Worm (Caenorhabditis elegans) whole organism, L3 larva: ENCODE measurements around the gene hsp-90.

ENCODE experiments used
- R02D3.7 ChIP-seq: fragments of 150-350 bp; optimal IDR thresholded peaks from 2 replicates; lab custom pipeline; 2014; ENCODE audit warnings: missing biosample characterization, missing genetic modification characterization
- ZK546.5 ChIP-seq: sonication (generic microtip); optimal IDR thresholded peaks from 2 replicates; lab custom pipeline; 2017; ENCODE audit warnings: missing biosample characterization, missing genetic modification characterization
- aly-2 ChIP-seq: fragments of 150-350 bp; optimal IDR thresholded peaks from 2 replicates; lab custom pipeline; 2014; ENCODE audit warnings: missing biosample characterization, missing genetic modification characterization
- ama-1 ChIP-seq: fragments of 150-350 bp; optimal IDR thresholded peaks from 2 replicates; lab custom pipeline; 2018
- ceh-16 ChIP-seq: sonication (generic microtip); optimal IDR thresholded peaks from 2 replicates; lab custom pipeline; 2017; ENCODE audit warnings: missing biosample characterization, missing genetic modification characterization
- ceh-28 ChIP-seq: fragments of 150-350 bp; optimal IDR thresholded peaks from 2 replicates; lab custom pipeline; 2014; ENCODE audit warnings: missing biosample characterization, missing genetic modification reagents, missing genetic modification characterization
- ceh-82 ChIP-seq: fragments of 150-350 bp; optimal IDR thresholded peaks from 2 replicates; lab custom pipeline; 2014; ENCODE audit warnings: missing biosample characterization, missing genetic modification characterization
- ceh-9 ChIP-seq: sonication (generic microtip); optimal IDR thresholded peaks from 2 replicates; lab custom pipeline; 2018; ENCODE audit warnings: missing biosample characterization, missing genetic modification characterization
- egl-27 ChIP-seq: sonication (generic microtip); optimal IDR thresholded peaks from 4 replicates; lab custom pipeline; 2017; ENCODE audit warnings: missing biosample characterization, missing genetic modification reagents, missing genetic modification characterization
- egl-5 ChIP-seq: fragments of 150-350 bp; optimal IDR thresholded peaks from 2 replicates; lab custom pipeline; 2017; ENCODE audit warnings: missing biosample characterization, missing genetic modification reagents, missing genetic modification characterization, inconsistent platforms
- elt-2 ChIP-seq: sonication (generic microtip); optimal IDR thresholded peaks from 2 replicates; lab custom pipeline; 2016; ENCODE audit warnings: missing genetic modification reagents, mild to moderate bottlenecking, missing genetic modification characterization, missing compliant biosample characterization
- elt-3 ChIP-seq, 3 experiments: fragments of 150-350 bp in 1 of 3; sonication (generic microtip) in 2 of 3; optimal IDR thresholded peaks; 2 replicates in 2 of 3; 4 replicates in 1 of 3; lab custom pipeline; 2014 to 2017; ENCODE audit warnings: missing biosample characterization in 3 of 3, missing genetic modification characterization in 3 of 3
- eor-1 ChIP-seq, 2 experiments: fragments of 150-350 bp; optimal IDR thresholded peaks; 2 replicates each; lab custom pipeline; 2014 to 2018; ENCODE audit warnings: missing biosample characterization in 2 of 2, missing genetic modification characterization in 2 of 2
- fkh-10 ChIP-seq: sonication (generic microtip); optimal IDR thresholded peaks from 2 replicates; lab custom pipeline; 2017; ENCODE audit warnings: missing biosample characterization, missing genetic modification reagents, missing genetic modification characterization
- fos-1 ChIP-seq: fragments of 150-350 bp; optimal IDR thresholded peaks from 2 replicates; lab custom pipeline; 2014; ENCODE audit warnings: missing biosample characterization, missing genetic modification characterization
- hmg-11 ChIP-seq: sonication (generic microtip); optimal IDR thresholded peaks from 2 replicates; lab custom pipeline; 2016; ENCODE audit warnings: missing genetic modification characterization, missing compliant biosample characterization
- jun-1 ChIP-seq: fragments of 150-350 bp; optimal IDR thresholded peaks from 2 replicates; lab custom pipeline; 2014; ENCODE audit warnings: missing biosample characterization, missing genetic modification reagents, missing genetic modification characterization
- lin-39 ChIP-seq: fragments of 150-350 bp; optimal IDR thresholded peaks from 2 replicates; lab custom pipeline; 2018; ENCODE audit warnings: missing biosample characterization, missing genetic modification reagents, missing genetic modification characterization
- mdl-1 ChIP-seq: fragments of 150-350 bp; optimal IDR thresholded peaks from 2 replicates; lab custom pipeline; 2014; ENCODE audit warnings: missing biosample characterization, missing genetic modification characterization
- nfya-1 ChIP-seq: sonication (generic microtip); optimal IDR thresholded peaks from 2 replicates; lab custom pipeline; 2017; ENCODE audit warnings: missing genetic modification characterization, mild to moderate bottlenecking, missing compliant biosample characterization, antibody characterized with exemption, moderate library complexity; ENCODE audit not compliant: insufficient read depth
- nhr-12 ChIP-seq: fragments of 150-350 bp; optimal IDR thresholded peaks from 2 replicates; lab custom pipeline; 2014; ENCODE audit warnings: missing biosample characterization, missing genetic modification characterization
- nhr-23 ChIP-seq: fragments of 150-350 bp; optimal IDR thresholded peaks from 2 replicates; lab custom pipeline; 2014; ENCODE audit warnings: missing biosample characterization, missing genetic modification reagents, missing genetic modification characterization
- nhr-237 ChIP-seq: fragments of 150-350 bp; optimal IDR thresholded peaks from 2 replicates; lab custom pipeline; 2014; ENCODE audit warnings: missing biosample characterization, missing genetic modification characterization
- nhr-25 ChIP-seq: sonication (generic microtip); optimal IDR thresholded peaks from 2 replicates; lab custom pipeline; 2017; ENCODE audit warnings: missing biosample characterization, missing genetic modification characterization
- nhr-28 ChIP-seq: fragments of 150-350 bp; optimal IDR thresholded peaks from 2 replicates; lab custom pipeline; 2014; ENCODE audit warnings: missing biosample characterization, missing genetic modification characterization
- nhr-43 ChIP-seq: sonication (generic microtip); optimal IDR thresholded peaks from 2 replicates; lab custom pipeline; 2016; ENCODE audit warnings: mild to moderate bottlenecking, missing genetic modification characterization, missing compliant biosample characterization; ENCODE audit not compliant: poor library complexity, severe bottlenecking
- nhr-67 ChIP-seq: fragments of 150-350 bp; optimal IDR thresholded peaks from 2 replicates; lab custom pipeline; 2014; ENCODE audit warnings: missing biosample characterization, missing genetic modification characterization
- nhr-76 ChIP-seq: fragments of 150-350 bp; sonication (generic microtip); optimal IDR thresholded peaks from 5 replicates; lab custom pipeline; 2014; ENCODE audit warnings: missing biosample characterization, missing genetic modification characterization
- nhr-77 ChIP-seq: fragments of 150-350 bp; optimal IDR thresholded peaks from 2 replicates; lab custom pipeline; 2014; ENCODE audit warnings: missing biosample characterization, missing genetic modification characterization
- pqm-1 ChIP-seq: fragments of 150-350 bp; optimal IDR thresholded peaks from 2 replicates; lab custom pipeline; 2017; ENCODE audit warnings: missing biosample characterization, missing genetic modification characterization, inconsistent platforms
- sea-2 ChIP-seq: fragments of 150-350 bp; sonication (generic microtip); optimal IDR thresholded peaks from 4 replicates; lab custom pipeline; 2014; ENCODE audit warnings: missing biosample characterization, missing genetic modification reagents, missing genetic modification characterization
- skn-1 ChIP-seq: fragments of 150-350 bp; optimal IDR thresholded peaks from 2 replicates; lab custom pipeline; 2014; ENCODE audit warnings: missing biosample characterization, missing genetic modification characterization
- snpc-4 ChIP-seq: fragments of 150-350 bp; optimal IDR thresholded peaks from 2 replicates; lab custom pipeline; 2014; ENCODE audit warnings: missing biosample characterization, missing genetic modification characterization
- unc-39 ChIP-seq: sonication (generic microtip); optimal IDR thresholded peaks from 4 replicates; lab custom pipeline; 2017; ENCODE audit warnings: missing biosample characterization, missing genetic modification characterization
- unc-62 ChIP-seq: fragments of 150-350 bp; sonication (generic microtip); optimal IDR thresholded peaks from 4 replicates; lab custom pipeline; 2014; ENCODE audit warnings: missing biosample characterization, missing genetic modification reagents, missing genetic modification characterization
- ztf-11 ChIP-seq: fragments of 150-350 bp; optimal IDR thresholded peaks from 2 replicates; lab custom pipeline; 2014; ENCODE audit warnings: missing biosample characterization, missing genetic modification characterization

Gene hsp-90

ce11 chrV:14716114-14716513 is 31.4 kb downstream of the hsp-90 start, which contains the start of gene fbxa-147:
Gene fbxa-147, plus strand, starts transcription at chrV:14716499.
- TF ChIP-seq elt-2 (tag; lab: Kevin White, UChicago) (peak; percentile 51), nhr-23 (tag; lab: Kevin White, UChicago) (no peak), nhr-25 (tag; lab: Kevin White, UChicago) (no peak)

ce11 chrV:14719491-14719890 is 34.8 kb downstream of the hsp-90 start, which contains the start of gene R08A2.1:
Gene R08A2.1, minus strand, starts transcription at chrV:14719591.
- no peak for TF ChIP-seq eor-1 (tag; optimal IDR thresholded peaks at IDR 0.05; lab: Kevin White, UChicago)

- TF ChIP-seq ztf-11 (tag; lab: Kevin White, UChicago) (no peak), mdl-1 (no peak), ceh-16 (tag; lab: Kevin White, UChicago) (no peak), nhr-12 (no peak), egl-27 (tag; lab: Kevin White, UChicago) (no peak), nfya-1 (tag; lab: Kevin White, UChicago) (no peak), ama-1 (lab: Kevin White, UChicago) (no peak), nhr-67 (tag; lab: Kevin White, UChicago) (no peak), hmg-11 (tag; lab: Kevin White, UChicago) (no peak), eor-1 (tag; optimal IDR thresholded peaks at IDR 0.05; lab: Kevin White, UChicago) (no peak), ceh-82 (no peak), R02D3.7 (tag; lab: Kevin White, UChicago) (no peak), egl-5 (tag; lab: Kevin White, UChicago) (no peak), elt-3 (tag; optimal IDR thresholded peaks at IDR 0.05; lab: Kevin White, UChicago) (no peak), nhr-77 (tag; lab: Kevin White, UChicago) (no peak), nhr-23 (tag; lab: Kevin White, UChicago) (no peak), ceh-28 (tag; lab: Kevin White, UChicago) (no peak), ZK546.5 (tag; lab: Kevin White, UChicago) (no peak), jun-1 (no peak), nhr-237 (tag; lab: Kevin White, UChicago) (no peak)
- TF ChIP-seq, all 47 proteins: peak for 0
Observed at ce11 chrV:14723020-14723419, 38.3 kb downstream of the hsp-90 start, which contains the start of gene R08A2.7. Gene R08A2.7, plus strand, starts transcription at chrV:14723320.

- TF ChIP-seq nhr-43 (tag; lab: Kevin White, UChicago) (peak; percentile 57), fos-1 (tag; lab: Kevin White, UChicago) (no peak)
Observed at ce11 chrV:14725409-14725808, 40.7 kb downstream of the hsp-90 start.

ce11 chrV:14726596-14726995 is 41.9 kb downstream of the hsp-90 start, which contains the start of gene Y50E8A.1:
Gene Y50E8A.1, plus strand, starts transcription at chrV:14726896.
- TF ChIP-seq elt-3 (tag; optimal IDR thresholded peaks at IDR 0.05; lab: Kevin White, UChicago): no peak
- TF ChIP-seq ama-1 (lab: Kevin White, UChicago): no peak
- TF ChIP-seq unc-39 (tag; lab: Kevin White, UChicago): no peak
- no peak for TF ChIP-seq fkh-10 (GFP tag; lab: Kevin White, UChicago)
- TF ChIP-seq nhr-67 (tag; lab: Kevin White, UChicago): no peak
- TF ChIP-seq nhr-76 (tag; lab: Kevin White, UChicago): no peak
- TF ChIP-seq ceh-16 (tag; lab: Kevin White, UChicago): no peak
- no peak for TF ChIP-seq unc-62 (GFP tag; lab: Kevin White, UChicago)
- no peak for TF ChIP-seq sea-2 (GFP tag; lab: Kevin White, UChicago)
- TF ChIP-seq pqm-1 (tag; lab: Kevin White, UChicago): no peak

- no peak for TF ChIP-seq mdl-1
- no peak for TF ChIP-seq aly-2 (tag; lab: Kevin White, UChicago)
- TF ChIP-seq unc-39 (tag; lab: Kevin White, UChicago): no peak
- TF ChIP-seq nhr-76 (tag; lab: Kevin White, UChicago): no peak
- no peak for TF ChIP-seq pqm-1 (tag; lab: Kevin White, UChicago)
- TF ChIP-seq fkh-10 (GFP tag; lab: Kevin White, UChicago): no peak
- no peak for TF ChIP-seq unc-62 (GFP tag; lab: Kevin White, UChicago)
- no peak for TF ChIP-seq snpc-4
- TF ChIP-seq nhr-12: no peak
- no peak for TF ChIP-seq skn-1
- TF ChIP-seq lin-39: no peak
- TF ChIP-seq ceh-9 (tag; lab: Kevin White, UChicago): no peak
- TF ChIP-seq nhr-77 (tag; lab: Kevin White, UChicago): no peak
- no peak for TF ChIP-seq nhr-28
- TF ChIP-seq jun-1: no peak
Observed at ce11 chrV:14728754-14729153, 44.0 kb downstream of the hsp-90 start, which contains the start of gene Y50E8A.2. Gene Y50E8A.2, minus strand, starts transcription at chrV:14728854.
